Fruit fly (Drosophila melanogaster) whole organism, embryonic: ENCODE results near the gene CG46304.
A peak's percentile ranks its signal among the peaks of the same experiment; 100 is the strongest.

Experiments
- Blimp-1 ChIP-seq: fragments of 200-800 bp; sonication (Bioruptor generic); optimal IDR thresholded peaks from 3 replicates; lab custom pipeline; 2018; ENCODE audit warnings: missing biosample characterization, missing genetic modification characterization, mild to moderate bottlenecking, moderate library complexity, missing genetic modification reagents
- BtbVII ChIP-seq: fragments of 200-800 bp; sonication (Bioruptor generic); optimal IDR thresholded peaks from 3 replicates; lab custom pipeline; 2017; ENCODE audit warnings: missing biosample characterization, mild to moderate bottlenecking, missing genetic modification characterization
- CG13894 ChIP-seq: fragments of 200-800 bp; sonication (Bioruptor generic); optimal IDR thresholded peaks from 3 replicates; lab custom pipeline; 2018; ENCODE audit warnings: missing biosample characterization, mild to moderate bottlenecking, missing genetic modification characterization, moderate library complexity
- CG1529 ChIP-seq: fragments of 200-800 bp; sonication (Bioruptor generic); optimal IDR thresholded peaks from 3 replicates; lab custom pipeline; 2018; ENCODE audit warnings: missing biosample characterization, missing genetic modification characterization
- CG17361 ChIP-seq: fragments of 200-800 bp; sonication (Bioruptor generic); IDR thresholded peaks from 3 replicates; pipeline ENCODE4 v1.3.6; 2022; ENCODE audit warnings: missing biosample characterization, missing genetic modification characterization
- CG17385 ChIP-seq: fragments of 200-800 bp; sonication (Bioruptor generic); optimal IDR thresholded peaks from 3 replicates; lab custom pipeline; 2018; ENCODE audit warnings: missing biosample characterization, mild to moderate bottlenecking, missing genetic modification characterization
- CG18262 ChIP-seq: fragments of 200-800 bp; optimal IDR thresholded peaks from 3 replicates; lab custom pipeline; 2019; ENCODE audit warnings: missing biosample characterization, mild to moderate bottlenecking, missing genetic modification characterization, moderate library complexity
- CG1832 ChIP-seq: fragments of 200-800 bp; sonication (Bioruptor generic); optimal IDR thresholded peaks from 2 replicates; lab custom pipeline; 2017; ENCODE audit warnings: missing biosample characterization, mild to moderate bottlenecking, missing genetic modification characterization, inconsistent platforms
- CG2678 ChIP-seq: fragments of 200-800 bp; sonication (Bioruptor generic); optimal IDR thresholded peaks from 3 replicates; lab custom pipeline; 2019; ENCODE audit warnings: missing biosample characterization, mild to moderate bottlenecking, missing genetic modification characterization, moderate library complexity
- CG30403 ChIP-seq: fragments of 200-800 bp; sonication (Bioruptor generic); optimal IDR thresholded peaks from 3 replicates; lab custom pipeline; 2016; ENCODE audit warnings: missing biosample characterization, missing genetic modification characterization
- CG33557 ChIP-seq: fragments of 200-800 bp; sonication (Bioruptor generic); optimal IDR thresholded peaks from 2 replicates; lab custom pipeline; 2019; ENCODE audit warnings: missing biosample characterization, mild to moderate bottlenecking, missing genetic modification characterization, moderate library complexity
- CG3407 ChIP-seq: fragments of 200-800 bp; sonication (Bioruptor generic); optimal IDR thresholded peaks from 2 replicates; lab custom pipeline; 2018; ENCODE audit warnings: missing biosample characterization, mild to moderate bottlenecking, missing genetic modification characterization
- CG4707 ChIP-seq: fragments of 200-800 bp; sonication (Bioruptor generic); optimal IDR thresholded peaks from 2 replicates; lab custom pipeline; 2018; ENCODE audit warnings: missing biosample characterization, mild to moderate bottlenecking, missing genetic modification characterization, moderate library complexity
- CG7556 ChIP-seq: fragments of 200-800 bp; sonication (Bioruptor generic); optimal IDR thresholded peaks from 2 replicates; lab custom pipeline; 2017; ENCODE audit warnings: missing biosample characterization, mild to moderate bottlenecking, missing genetic modification characterization
- CG8359 ChIP-seq: fragments of 200-800 bp; sonication (Bioruptor generic); optimal IDR thresholded peaks from 2 replicates; lab custom pipeline; 2017; ENCODE audit warnings: missing biosample characterization, mild to moderate bottlenecking, missing genetic modification characterization, borderline replicate concordance
- CG8924 ChIP-seq: fragments of 200-800 bp; optimal IDR thresholded peaks from 3 replicates; lab custom pipeline; 2019; ENCODE audit warnings: missing biosample characterization, mild to moderate bottlenecking, missing genetic modification characterization, moderate library complexity
- CG9797 ChIP-seq: fragments of 200-800 bp; sonication (Bioruptor generic); optimal IDR thresholded peaks from 3 replicates; lab custom pipeline; 2018; ENCODE audit warnings: missing biosample characterization, mild to moderate bottlenecking, missing genetic modification characterization
- CG9932 ChIP-seq: fragments of 200-800 bp; sonication (Bioruptor generic); IDR thresholded peaks from 2 replicates; pipeline ENCODE4 v1.3.6; 2022; ENCODE audit warnings: missing biosample characterization, missing genetic modification characterization
- Drgx ChIP-seq: fragments of 200-800 bp; sonication (Bioruptor generic); IDR thresholded peaks from 2 replicates; pipeline ENCODE4 v1.3.6; 2022; ENCODE audit warnings: missing biosample characterization, missing genetic modification characterization
- H15 ChIP-seq: fragments of 200-800 bp; sonication (Bioruptor generic); IDR thresholded peaks from 3 replicates; pipeline ENCODE4 v1.3.6; 2022; ENCODE audit warnings: missing biosample characterization, missing genetic modification characterization
- Hr51 ChIP-seq, 2 experiments: fragments of 200-800 bp; sonication (Bioruptor generic); optimal IDR thresholded peaks; 2 replicates in 1 of 2; 3 replicates in 1 of 2; lab custom pipeline; 2016 to 2018; ENCODE audit warnings: missing biosample characterization in 2 of 2, missing genetic modification characterization in 2 of 2, mild to moderate bottlenecking in 1 of 2, moderate library complexity in 1 of 2
- Kr ChIP-seq: fragments of 200-800 bp; sonication (Bioruptor generic); optimal IDR thresholded peaks from 2 replicates; lab custom pipeline; 2017; ENCODE audit warnings: missing biosample characterization, mild to moderate bottlenecking, missing genetic modification characterization
- Meics ChIP-seq: fragments of 200-800 bp; sonication (Bioruptor generic); optimal IDR thresholded peaks from 2 replicates; lab custom pipeline; 2017; ENCODE audit warnings: missing biosample characterization, mild to moderate bottlenecking, missing genetic modification characterization
- NK7.1 ChIP-seq: fragments of 200-800 bp; sonication (Bioruptor generic); optimal IDR thresholded peaks from 3 replicates; lab custom pipeline; 2016; ENCODE audit warnings: missing biosample characterization, missing genetic modification characterization
- Oaz ChIP-seq: fragments of 200-800 bp; sonication (Bioruptor generic); IDR thresholded peaks from 2 replicates; pipeline ENCODE4 v1.3.6; 2022; ENCODE audit warnings: missing biosample characterization, missing genetic modification characterization
- Oli ChIP-seq: fragments of 200-800 bp; sonication (Bioruptor generic); optimal IDR thresholded peaks from 2 replicates; lab custom pipeline; 2018; ENCODE audit warnings: missing biosample characterization, mild to moderate bottlenecking, missing genetic modification characterization, moderate library complexity
- Optix ChIP-seq: fragments of 200-800 bp; sonication (Bioruptor generic); IDR thresholded peaks from 3 replicates; pipeline ENCODE4 v1.3.6; 2022; ENCODE audit warnings: missing biosample characterization, missing genetic modification characterization
- Sox102F ChIP-seq: fragments of 200-800 bp; sonication (Bioruptor generic); optimal IDR thresholded peaks from 2 replicates; lab custom pipeline; 2018; ENCODE audit warnings: missing biosample characterization, mild to moderate bottlenecking, missing genetic modification characterization, moderate library complexity
- ab ChIP-seq: fragments of 200-800 bp; sonication (Bioruptor generic); optimal IDR thresholded peaks from 2 replicates; lab custom pipeline; 2016; ENCODE audit warnings: missing biosample characterization, missing genetic modification characterization
- aop ChIP-seq: fragments of 200-800 bp; sonication (Bioruptor generic); IDR thresholded peaks from 2 replicates; pipeline ENCODE4 v1.3.6; 2022; ENCODE audit warnings: missing biosample characterization, missing genetic modification characterization
- ara ChIP-seq: fragments of 200-800 bp; sonication (Bioruptor generic); IDR thresholded peaks from 2 replicates; pipeline ENCODE4 v1.3.6; 2022; ENCODE audit warnings: missing biosample characterization, missing genetic modification characterization
- az2 ChIP-seq: fragments of 200-800 bp; sonication (Bioruptor generic); optimal IDR thresholded peaks from 3 replicates; lab custom pipeline; 2016; ENCODE audit warnings: missing biosample characterization, missing genetic modification characterization
- cwo ChIP-seq: fragments of 200-800 bp; sonication (Bioruptor generic); optimal IDR thresholded peaks from 3 replicates; lab custom pipeline; 2017; ENCODE audit warnings: missing biosample characterization, missing genetic modification characterization, mild to moderate bottlenecking, moderate library complexity, missing genetic modification reagents
- eve ChIP-seq, 2 experiments: fragments of >200 bp; optimal IDR thresholded peaks; 2 replicates each; lab custom pipeline; 2017; ENCODE audit warnings: missing biosample characterization in 2 of 2, missing genetic modification characterization in 2 of 2
- fd102C ChIP-seq: fragments of 200-800 bp; sonication (Bioruptor generic); optimal IDR thresholded peaks from 2 replicates; lab custom pipeline; 2018; ENCODE audit warnings: missing biosample characterization, mild to moderate bottlenecking, missing genetic modification characterization, moderate library complexity
- ftz-f1 ChIP-seq: fragments of 200-800 bp; sonication (Bioruptor generic); optimal IDR thresholded peaks from 2 replicates; lab custom pipeline; 2016; ENCODE audit warnings: missing biosample characterization, missing genetic modification characterization
- gcm2 ChIP-seq: fragments of 200-800 bp; sonication (Bioruptor generic); optimal IDR thresholded peaks from 2 replicates; lab custom pipeline; 2016; ENCODE audit warnings: missing biosample characterization, missing genetic modification characterization
- gem ChIP-seq: fragments of 200-800 bp; sonication (Bioruptor generic); optimal IDR thresholded peaks from 2 replicates; lab custom pipeline; 2019; ENCODE audit warnings: missing biosample characterization, mild to moderate bottlenecking, missing genetic modification characterization, moderate library complexity
- grau ChIP-seq: fragments of 200-800 bp; optimal IDR thresholded peaks from 3 replicates; lab custom pipeline; 2019; ENCODE audit warnings: missing biosample characterization, mild to moderate bottlenecking, missing genetic modification characterization, moderate library complexity
- knrl ChIP-seq: fragments of 200-800 bp; sonication (Bioruptor generic); IDR thresholded peaks from 3 replicates; pipeline ENCODE4 v1.3.6; 2022; ENCODE audit warnings: missing biosample characterization, missing genetic modification characterization; ENCODE audit not compliant: partially characterized antibody
- pita ChIP-seq: fragments of 200-800 bp; sonication (Bioruptor generic); optimal IDR thresholded peaks from 2 replicates; lab custom pipeline; 2017; ENCODE audit warnings: missing biosample characterization, mild to moderate bottlenecking, missing genetic modification characterization
- prd ChIP-seq, 3 experiments: fragments of >200 bp in 2 of 3; fragments of 200-800 bp in 1 of 3; sonication (Bioruptor generic) in 1 of 3; optimal IDR thresholded peaks in 2 of 3; IDR thresholded peaks in 1 of 3; 2 replicates in 2 of 3; 3 replicates in 1 of 3; pipeline versions ENCODE4 v1.3.6 to Lab custom; 2017 to 2022; ENCODE audit warnings: missing biosample characterization in 1 of 3, missing genetic modification characterization in 1 of 3
- salm ChIP-seq: fragments of 200-800 bp; sonication (Bioruptor generic); optimal IDR thresholded peaks from 2 replicates; lab custom pipeline; 2018; ENCODE audit warnings: missing biosample characterization, mild to moderate bottlenecking, missing genetic modification characterization
- slbo ChIP-seq: fragments of 200-800 bp; sonication (Bioruptor generic); IDR thresholded peaks from 2 replicates; pipeline ENCODE4 v1.3.6; 2022; ENCODE audit warnings: missing biosample characterization, missing genetic modification characterization
- slou ChIP-seq: fragments of 200-800 bp; sonication (Bioruptor generic); optimal IDR thresholded peaks from 3 replicates; lab custom pipeline; 2016; ENCODE audit warnings: missing biosample characterization, missing genetic modification characterization
- slp2 ChIP-seq: fragments of 200-800 bp; sonication (Bioruptor generic); optimal IDR thresholded peaks from 2 replicates; lab custom pipeline; 2016; ENCODE audit warnings: missing biosample characterization, missing genetic modification characterization
- sr ChIP-seq: fragments of 200-800 bp; sonication (Bioruptor generic); IDR thresholded peaks from 3 replicates; pipeline ENCODE4 v1.3.6; 2022; ENCODE audit warnings: missing biosample characterization, missing genetic modification characterization
- zen ChIP-seq: fragments of 200-800 bp; sonication (Bioruptor generic); optimal IDR thresholded peaks from 3 replicates; lab custom pipeline; 2018; ENCODE audit warnings: missing biosample characterization, mild to moderate bottlenecking, missing genetic modification characterization, moderate library complexity

CG46304 gene

DNA sequence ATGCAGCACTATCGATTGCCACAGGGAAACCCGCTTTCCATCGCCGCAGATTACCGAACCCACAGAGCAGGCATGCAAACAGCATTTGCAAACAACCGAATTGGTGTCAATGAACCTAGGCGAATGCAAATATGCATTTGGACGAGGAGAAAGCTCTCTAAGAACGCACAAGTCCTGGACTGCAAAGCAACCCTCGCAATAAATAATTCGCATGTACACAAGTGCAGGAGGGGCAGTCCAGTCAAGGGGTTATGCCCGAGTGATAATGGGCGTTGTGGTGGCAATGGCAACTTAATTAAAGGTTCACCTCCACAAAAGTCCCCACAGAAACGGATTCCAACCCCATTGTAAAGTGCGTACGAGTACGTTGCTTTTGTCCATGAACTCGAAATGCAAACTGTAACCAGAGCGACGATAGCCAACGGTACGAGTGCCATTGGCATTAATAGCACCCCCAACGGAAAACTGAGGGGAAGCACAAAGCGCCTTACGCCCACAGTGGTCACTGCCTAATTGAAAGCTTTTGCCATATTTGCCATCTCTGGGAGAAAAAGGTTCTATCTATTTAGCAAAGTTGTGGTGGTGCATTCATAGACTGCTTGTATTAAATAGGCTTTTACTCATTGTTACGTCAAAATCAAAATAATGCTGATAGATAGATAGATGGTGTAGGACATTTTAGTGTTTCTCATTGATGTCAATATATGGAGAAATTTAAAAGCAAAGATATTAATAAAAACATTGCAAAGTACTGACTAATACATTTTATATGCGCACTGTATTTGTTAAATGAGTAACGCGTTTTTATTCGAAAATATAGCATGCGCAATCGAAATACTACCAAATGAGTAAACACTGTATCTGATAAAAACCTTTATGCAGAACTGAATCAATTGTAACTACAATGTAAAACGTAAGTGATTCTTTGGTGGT lies 37.0 kb downstream of the CG46304 start (continued):
- no peak for TF ChIP-seq Blimp-1 (GFP tag; lab: Kevin White, UChicago)
- peak; percentile 34; the same call in 1 of the 2 replicates for TF ChIP-seq slbo (GFP tag; lab: Robert Waterston, UW)
- peak; percentile 28 for TF ChIP-seq Meics (GFP tag; lab: Kevin White, UChicago)
- no peak for TF ChIP-seq CG13894 (tag; lab: Kevin White, UChicago)
- no peak for TF ChIP-seq ara (GFP tag; lab: Robert Waterston, UW)
- no peak for TF ChIP-seq NK7.1
- TF ChIP-seq CG18262 (tag; lab: Kevin White, UChicago) = peak; percentile 25
- peak in 1 of 2 experiments; percentile 43 for TF ChIP-seq eve (GFP tag; optimal IDR thresholded peaks at IDR 0.05; lab: Kevin White, UChicago)
- TF ChIP-seq CG7556 = peak; percentile 33
- no peak for TF ChIP-seq CG1832
- no peak for TF ChIP-seq zen (tag; lab: Kevin White, UChicago)
- TF ChIP-seq fd102C = no peak
- TF ChIP-seq Oli (tag; lab: Kevin White, UChicago) = no peak
- no peak for TF ChIP-seq Drgx
- TF ChIP-seq BtbVII = no peak
- no peak for TF ChIP-seq CG4707 (GFP tag; lab: Kevin White, UChicago)
- TF ChIP-seq CG3407 (GFP tag; lab: Kevin White, UChicago) = no peak
- TF ChIP-seq CG2678 (tag; lab: Kevin White, UChicago) = peak; percentile 44
- TF ChIP-seq slou (GFP tag; lab: Kevin White, UChicago) = no peak
- TF ChIP-seq Hr51 (GFP tag; optimal IDR thresholded peaks at IDR 0.05; lab: Kevin White, UChicago) = peak in 1 of 2 experiments; percentile 15
- peak; percentile 3 for TF ChIP-seq CG17385 (GFP tag; lab: Kevin White, UChicago)
- TF ChIP-seq knrl = no peak
- TF ChIP-seq CG9797 (GFP tag; lab: Kevin White, UChicago) = no peak
- TF ChIP-seq CG17361 (GFP tag; lab: Robert Waterston, UW) = peak; percentile 42; the same call in 1 of the 3 replicates
- TF ChIP-seq CG1529 = no peak
- no peak for TF ChIP-seq cwo (GFP tag; lab: Kevin White, UChicago)
- peak; percentile 3 for TF ChIP-seq Sox102F
- 0 out of 3 replicates have a peak, but pooled peaks have one; percentile 19 for TF ChIP-seq Optix
- peak; percentile 4 for TF ChIP-seq CG30403 (GFP tag; lab: Kevin White, UChicago)
- TF ChIP-seq slp2 (GFP tag; lab: Kevin White, UChicago) = no peak
- no peak for TF ChIP-seq ftz-f1 (GFP tag; lab: Kevin White, UChicago)
- TF ChIP-seq grau (tag; lab: Kevin White, UChicago) = peak; percentile 84
- TF ChIP-seq az2 (GFP tag; lab: Kevin White, UChicago) = peak; percentile 16
- TF ChIP-seq salm = no peak
- peak; percentile 5 for TF ChIP-seq Kr (GFP tag; lab: Kevin White, UChicago)
- TF ChIP-seq gcm2 (GFP tag; lab: Kevin White, UChicago) = no peak
- TF ChIP-seq gem (tag; lab: Kevin White, UChicago) = peak; percentile 41
- TF ChIP-seq Oaz (GFP tag; lab: Robert Waterston, UW) = no peak
- no peak for TF ChIP-seq pita
- no peak for TF ChIP-seq CG9932
- no peak for TF ChIP-seq CG8359
- TF ChIP-seq ab = no peak
- TF ChIP-seq prd (optimal IDR thresholded peaks at IDR 0.05; lab: Kevin White, UChicago) = no peak
- no peak for TF ChIP-seq prd (GFP tag; IDR thresholded peaks at IDR 0.05; lab: Robert Waterston, UW)
- TF ChIP-seq CG33557 (GFP tag; lab: Kevin White, UChicago) = no peak
- TF ChIP-seq H15 (GFP tag; lab: Robert Waterston, UW) = no peak
- no peak for TF ChIP-seq aop (GFP tag; lab: Robert Waterston, UW)
- peak; percentile 1 for TF ChIP-seq CG8924 (tag; lab: Kevin White, UChicago)
- no peak for TF ChIP-seq sr (GFP tag; lab: Robert Waterston, UW)
